Worm (Caenorhabditis elegans): ENCODE measurements around the gene srw-76.

- no peak for TF ChIP-seq ztf-23 (GFP tag; IDR thresholded peaks at IDR 0.05)
- TF ChIP-seq T22C8.4 (GFP tag; IDR thresholded peaks at IDR 0.05) = no peak
- no peak for TF ChIP-seq flt-1 (GFP tag; IDR thresholded peaks at IDR 0.05)
- TF ChIP-seq ref-1 (GFP tag; conservative IDR thresholded peaks at IDR 0.05) = no peak
- no peak for TF ChIP-seq med-1 (GFP tag; optimal IDR thresholded peaks at IDR 0.05; ENCODE audit: insufficient read depth)
- TF ChIP-seq cog-1 (tag; optimal IDR thresholded peaks at IDR 0.05) = no peak
- TF ChIP-seq ztf-29 (GFP tag; IDR thresholded peaks at IDR 0.05) = no peak
- no peak for TF ChIP-seq klf-2 (GFP tag; conservative IDR thresholded peaks at IDR 0.05)
- no peak for TF ChIP-seq tab-1 (GFP tag; IDR thresholded peaks at IDR 0.05)
These were observed 45.3 kb upstream of the srw-76 start for ce11 chrV:16683359-16683758.

Measured in whole organism, midembryonic.